Fruit fly (Drosophila melanogaster): ENCODE data around the gene CG42467.

DNA sequence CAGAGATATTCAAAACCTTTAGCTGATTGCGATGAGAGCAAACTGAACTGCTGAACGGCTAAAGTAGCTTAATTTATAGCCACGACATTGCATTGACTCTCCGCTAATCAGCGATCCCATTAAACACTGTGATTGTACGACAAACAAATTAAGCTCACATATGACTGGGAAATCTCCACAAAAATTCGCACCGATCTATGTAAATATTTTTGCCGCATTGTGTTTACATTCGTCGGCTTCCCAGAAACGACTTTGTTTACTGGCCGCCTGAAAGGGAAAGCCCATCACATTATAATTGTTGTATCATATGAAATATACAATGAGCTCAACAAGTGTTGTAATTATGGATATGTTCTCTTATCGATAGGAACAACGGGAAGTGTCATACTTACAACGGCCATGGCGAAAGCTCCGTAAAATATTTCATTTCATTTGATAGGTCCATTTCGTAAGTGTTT, 5.7 kb upstream of the CG42467 start, which contains the start of gene CG16713:
- TF ChIP-seq fru (GFP tag; optimal IDR thresholded peaks at IDR 0.05) (no peak), pan (optimal IDR thresholded peaks at IDR 0.05) (no peak), HLH106 (tag; optimal IDR thresholded peaks at IDR 0.05) (no peak), psq (GFP tag; optimal IDR thresholded peaks at IDR 0.05) (no peak), Rel (GFP tag; optimal IDR thresholded peaks at IDR 0.05) (no peak), Rel (tag; optimal IDR thresholded peaks at IDR 0.05) (peak; percentile 96), Hr78 (GFP tag; optimal IDR thresholded peaks at IDR 0.05) (no peak)

All from whole organism, wandering third instar larva.